Fruit fly (Drosophila melanogaster) whole organism, prepupa: ENCODE data around the gene PolD1.

Source experiments
- CG6792 ChIP-seq: fragments of 200-800 bp; sonication (Bioruptor generic); optimal IDR thresholded peaks from 3 replicates; lab custom pipeline; 2016; ENCODE audit warnings: missing biosample characterization, missing genetic modification characterization
- CG6808 ChIP-seq: fragments of 200-800 bp; sonication (Bioruptor generic); optimal IDR thresholded peaks from 3 replicates; lab custom pipeline; 2017; ENCODE audit warnings: missing biosample characterization, missing genetic modification characterization, mild to moderate bottlenecking, moderate library complexity, missing genetic modification reagents
- CG6854 ChIP-seq: fragments of 200-800 bp; sonication (Bioruptor generic); optimal IDR thresholded peaks from 2 replicates; lab custom pipeline; 2017; ENCODE audit warnings: missing biosample characterization, mild to moderate bottlenecking, missing genetic modification characterization
- Hr39 ChIP-seq: fragments of 200-800 bp; sonication (Bioruptor generic); optimal IDR thresholded peaks from 2 replicates; lab custom pipeline; 2016; ENCODE audit warnings: missing biosample characterization, missing genetic modification characterization
- Smox ChIP-seq: fragments of 200-800 bp; sonication (Bioruptor generic); optimal IDR thresholded peaks from 3 replicates; lab custom pipeline; 2016; ENCODE audit warnings: missing biosample characterization, missing genetic modification characterization
- cyc ChIP-seq: fragments of 200-800 bp; sonication (Bioruptor generic); optimal IDR thresholded peaks from 3 replicates; lab custom pipeline; 2016; ENCODE audit warnings: missing biosample characterization, missing genetic modification characterization

DNA sequence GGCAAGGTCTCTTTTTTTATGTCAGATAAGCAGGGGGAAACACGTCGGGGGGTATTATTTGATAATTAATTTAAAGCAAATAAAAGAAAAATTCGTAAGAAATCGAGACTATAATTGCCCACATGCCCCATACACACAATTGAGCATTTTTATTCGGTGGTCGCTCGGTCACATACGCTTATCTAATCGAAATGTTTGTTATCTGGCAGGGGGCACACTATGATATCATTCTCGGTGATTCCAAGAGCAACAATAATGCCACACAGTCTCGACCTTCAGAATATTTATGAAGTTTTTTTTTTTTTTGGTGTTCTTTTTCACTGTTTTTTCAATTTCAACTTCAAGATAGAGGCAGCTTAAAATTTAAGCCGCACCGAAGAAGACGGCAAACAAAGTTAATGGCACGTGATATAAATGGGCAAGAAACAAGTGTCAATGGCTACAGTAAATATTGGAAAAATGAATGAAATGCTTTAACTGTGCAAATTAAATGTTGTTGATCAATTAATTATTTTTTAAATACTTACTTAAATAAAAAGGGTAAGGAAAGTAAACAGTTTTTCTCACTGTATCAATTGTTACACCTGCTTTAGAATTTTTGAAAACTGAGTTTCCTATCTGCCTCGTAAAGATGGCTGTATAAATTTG lies 11.9 kb upstream of the PolD1 start:
- TF ChIP-seq CG6808 = no peak
- no peak for TF ChIP-seq Hr39
- TF ChIP-seq CG6792 (GFP tag; lab: Kevin White, UChicago) = no peak
- TF ChIP-seq cyc (GFP tag; lab: Kevin White, UChicago) = no peak
- TF ChIP-seq CG6854 (GFP tag; lab: Kevin White, UChicago) = no peak
- TF ChIP-seq Smox (GFP tag; lab: Kevin White, UChicago) = no peak
